Fruit fly (Drosophila melanogaster) whole organism, embryonic: ENCODE results near the gene Syt12.
A peak's percentile ranks its signal among the peaks of the same experiment; 100 is the strongest.

Source experiments
- Abd-B ChIP-seq: fragments of 200-800 bp; sonication (Bioruptor generic); optimal IDR thresholded peaks from 2 replicates; lab custom pipeline; 2018; ENCODE audit warnings: missing biosample characterization, mild to moderate bottlenecking, missing genetic modification characterization, moderate library complexity
- BEAF-32 ChIP-seq: fragments of 200-800 bp; sonication (Bioruptor generic); optimal IDR thresholded peaks from 3 replicates; lab custom pipeline; 2017; ENCODE audit warnings: missing biosample characterization, missing genetic modification characterization, mild to moderate bottlenecking, moderate library complexity, missing genetic modification reagents
- CG11398 ChIP-seq: fragments of 200-800 bp; sonication (Bioruptor generic); optimal IDR thresholded peaks from 2 replicates; lab custom pipeline; 2016; ENCODE audit warnings: missing biosample characterization, missing genetic modification characterization
- CG11696 ChIP-seq: fragments of 200-800 bp; sonication (Bioruptor generic); IDR thresholded peaks from 2 replicates; pipeline ENCODE4 v1.3.6; 2022; ENCODE audit warnings: missing biosample characterization, missing genetic modification characterization
- CG12769 ChIP-seq: fragments of 200-800 bp; sonication (Bioruptor generic); optimal IDR thresholded peaks from 2 replicates; lab custom pipeline; 2019; ENCODE audit warnings: missing biosample characterization, mild to moderate bottlenecking, missing genetic modification characterization, moderate library complexity
- CG13287 ChIP-seq: fragments of 200-800 bp; sonication (Bioruptor generic); IDR thresholded peaks from 2 replicates; pipeline ENCODE4 v1.3.6; 2022; ENCODE audit warnings: missing biosample characterization, missing genetic modification characterization; ENCODE audit not compliant: partially characterized antibody
- CG15073 ChIP-seq: fragments of 200-800 bp; sonication (Bioruptor generic); optimal IDR thresholded peaks from 2 replicates; lab custom pipeline; 2016; ENCODE audit warnings: missing biosample characterization, missing genetic modification characterization
- CG1792 ChIP-seq: fragments of 200-800 bp; sonication (Bioruptor generic); optimal IDR thresholded peaks from 2 replicates; lab custom pipeline; 2016; ENCODE audit warnings: missing biosample characterization, missing genetic modification characterization
- CG18599 ChIP-seq: fragments of 200-800 bp; sonication (Bioruptor generic); optimal IDR thresholded peaks from 3 replicates; lab custom pipeline; 2017; ENCODE audit warnings: missing biosample characterization, missing genetic modification characterization, mild to moderate bottlenecking, moderate library complexity, missing genetic modification reagents
- CG2116 ChIP-seq: fragments of 200-800 bp; sonication (Bioruptor generic); optimal IDR thresholded peaks from 3 replicates; lab custom pipeline; 2018; ENCODE audit warnings: missing biosample characterization, mild to moderate bottlenecking, missing genetic modification characterization
- CG33213 ChIP-seq: fragments of 200-800 bp; sonication (Bioruptor generic); optimal IDR thresholded peaks from 3 replicates; lab custom pipeline; 2016; ENCODE audit warnings: missing biosample characterization, missing genetic modification characterization
- CG5245 ChIP-seq: fragments of 200-800 bp; sonication (Bioruptor generic); optimal IDR thresholded peaks from 3 replicates; lab custom pipeline; 2016; ENCODE audit warnings: missing biosample characterization, missing genetic modification characterization
- CG6765 ChIP-seq: fragments of 200-800 bp; sonication (Bioruptor generic); optimal IDR thresholded peaks from 3 replicates; lab custom pipeline; 2017; ENCODE audit warnings: missing biosample characterization, mild to moderate bottlenecking, missing genetic modification characterization
- CG6813 ChIP-seq: fragments of 200-800 bp; sonication (Bioruptor generic); optimal IDR thresholded peaks from 2 replicates; lab custom pipeline; 2017; ENCODE audit warnings: missing biosample characterization, missing genetic modification characterization, mild to moderate bottlenecking, moderate library complexity, missing genetic modification reagents
- CG7839 ChIP-seq: fragments of 200-800 bp; sonication (Bioruptor generic); optimal IDR thresholded peaks from 3 replicates; lab custom pipeline; 2018; ENCODE audit warnings: missing biosample characterization, mild to moderate bottlenecking, missing genetic modification characterization, moderate library complexity
- CG8281 ChIP-seq: fragments of 200-800 bp; sonication (Bioruptor generic); optimal IDR thresholded peaks from 2 replicates; lab custom pipeline; 2018; ENCODE audit warnings: missing biosample characterization, mild to moderate bottlenecking, missing genetic modification characterization, moderate library complexity
- CG8290 ChIP-seq, 3 experiments: fragments of 200-800 bp; sonication (Bioruptor generic); optimal IDR thresholded peaks; 2 replicates each; lab custom pipeline; 2016 to 2019; ENCODE audit warnings: missing biosample characterization in 3 of 3, missing genetic modification characterization in 3 of 3, mild to moderate bottlenecking in 2 of 3, moderate library complexity in 1 of 3
- CG9215 ChIP-seq: fragments of 200-800 bp; sonication (Bioruptor generic); IDR thresholded peaks from 2 replicates; pipeline ENCODE4 v1.3.6; 2022; ENCODE audit warnings: missing biosample characterization, missing genetic modification characterization
- CTCF ChIP-seq: fragments of 200-800 bp; sonication (Bioruptor generic); optimal IDR thresholded peaks from 2 replicates; lab custom pipeline; 2017; ENCODE audit warnings: missing biosample characterization, mild to moderate bottlenecking, missing genetic modification characterization, moderate library complexity
- Chrac-16 ChIP-seq: fragments of 200-800 bp; sonication (Bioruptor generic); optimal IDR thresholded peaks from 3 replicates; lab custom pipeline; 2016; ENCODE audit warnings: missing biosample characterization, missing genetic modification characterization
- CoRest ChIP-seq: fragments of 200-800 bp; sonication (Bioruptor generic); optimal IDR thresholded peaks from 3 replicates; lab custom pipeline; 2018; ENCODE audit warnings: missing biosample characterization, mild to moderate bottlenecking, missing genetic modification characterization, moderate library complexity
- Dad ChIP-seq: fragments of 200-800 bp; sonication (Bioruptor generic); optimal IDR thresholded peaks from 3 replicates; lab custom pipeline; 2016; ENCODE audit warnings: missing biosample characterization, missing genetic modification characterization
- Dref ChIP-seq: fragments of 200-800 bp; sonication (Bioruptor generic); IDR thresholded peaks from 2 replicates; pipeline ENCODE4 v1.3.6; 2022; ENCODE audit warnings: missing biosample characterization, missing genetic modification characterization
- GATAe ChIP-seq: fragments of 200-800 bp; sonication (Bioruptor generic); conservative IDR thresholded peaks from 2 replicates; pipeline ENCODE4 v1.3.6; 2022; ENCODE audit warnings: missing biosample characterization, missing genetic modification characterization
- HHEX ChIP-seq: fragments of 200-800 bp; sonication (Bioruptor generic); optimal IDR thresholded peaks from 3 replicates; lab custom pipeline; 2017; ENCODE audit warnings: missing biosample characterization, mild to moderate bottlenecking, missing genetic modification characterization, missing genetic modification reagents
- Max ChIP-seq: fragments of 200-800 bp; sonication (Bioruptor generic); optimal IDR thresholded peaks from 2 replicates; lab custom pipeline; 2016; ENCODE audit warnings: missing biosample characterization, mild to moderate bottlenecking, missing genetic modification characterization
- Med ChIP-seq: fragments of 200-800 bp; sonication (Bioruptor generic); peaks from one replicate; lab custom pipeline; 2016; ENCODE audit warnings: missing biosample characterization, missing genetic modification characterization, mild to moderate bottlenecking, inconsistent platforms, moderate library complexity
- Myb ChIP-seq: fragments of 200-800 bp; sonication (Bioruptor generic); optimal IDR thresholded peaks from 2 replicates; lab custom pipeline; 2016; ENCODE audit warnings: missing biosample characterization, missing genetic modification characterization
- NC2α ChIP-seq: fragments of 200-800 bp; sonication (Bioruptor generic); optimal IDR thresholded peaks from 2 replicates; lab custom pipeline; 2016; ENCODE audit warnings: missing biosample characterization, missing genetic modification characterization
- Pdp1 ChIP-seq, 2 experiments: fragments of 200-800 bp; sonication (Bioruptor generic); optimal IDR thresholded peaks; 3 replicates each; lab custom pipeline; 2016; ENCODE audit warnings: missing biosample characterization in 2 of 2, missing genetic modification characterization in 2 of 2, mild to moderate bottlenecking in 1 of 2, moderate library complexity in 1 of 2
- Sry-δ ChIP-seq: fragments of 200-800 bp; sonication (Bioruptor generic); optimal IDR thresholded peaks from 2 replicates; lab custom pipeline; 2016; ENCODE audit warnings: missing biosample characterization, missing genetic modification characterization
- Trl ChIP-seq, 3 experiments: fragments of >200 bp in 2 of 3; fragments of 200-800 bp in 1 of 3; sonication (Bioruptor generic) in 1 of 3; optimal IDR thresholded peaks; 2 replicates in 1 of 3; 3 replicates in 2 of 3; lab custom pipeline; 2016 to 2017; ENCODE audit warnings: missing biosample characterization in 1 of 3, missing genetic modification characterization in 1 of 3
- bcd ChIP-seq: fragments of 200-800 bp; sonication (Bioruptor generic); optimal IDR thresholded peaks from 2 replicates; lab custom pipeline; 2017; ENCODE audit warnings: missing biosample characterization, mild to moderate bottlenecking, missing genetic modification characterization
- ci ChIP-seq: fragments of 200-800 bp; sonication (Bioruptor generic); IDR thresholded peaks from 3 replicates; pipeline ENCODE4 v1.3.6; 2022; ENCODE audit warnings: missing biosample characterization, missing genetic modification characterization
- crc ChIP-seq: fragments of 200-800 bp; sonication (Bioruptor generic); optimal IDR thresholded peaks from 2 replicates; lab custom pipeline; 2016; ENCODE audit warnings: missing biosample characterization, missing genetic modification characterization
- dpn ChIP-seq, 2 experiments: fragments of 200-800 bp; sonication (Bioruptor generic); optimal IDR thresholded peaks; 3 replicates each; lab custom pipeline; 2016; ENCODE audit warnings: missing biosample characterization in 2 of 2, missing genetic modification characterization in 2 of 2
- grau ChIP-seq: fragments of 200-800 bp; optimal IDR thresholded peaks from 3 replicates; lab custom pipeline; 2019; ENCODE audit warnings: missing biosample characterization, mild to moderate bottlenecking, missing genetic modification characterization, moderate library complexity
- insv ChIP-seq, 2 experiments: fragments of 200-800 bp; sonication (Bioruptor generic); optimal IDR thresholded peaks; 3 replicates each; lab custom pipeline; 2016 to 2018; ENCODE audit warnings: missing biosample characterization in 2 of 2, missing genetic modification characterization in 2 of 2
- ken ChIP-seq: fragments of 200-800 bp; sonication (Bioruptor generic); IDR thresholded peaks from 3 replicates; pipeline ENCODE4 v1.3.6; 2022; ENCODE audit warnings: missing biosample characterization, missing genetic modification characterization
- luna ChIP-seq: fragments of 200-800 bp; sonication (Bioruptor generic); optimal IDR thresholded peaks from 2 replicates; lab custom pipeline; 2016; ENCODE audit warnings: missing biosample characterization, missing genetic modification characterization
- nau ChIP-seq: fragments of 200-800 bp; sonication (Bioruptor generic); optimal IDR thresholded peaks from 3 replicates; lab custom pipeline; 2017; ENCODE audit warnings: missing biosample characterization, mild to moderate bottlenecking, missing genetic modification characterization, missing genetic modification reagents
- pan ChIP-seq, 4 experiments: fragments of >200 bp in 3 of 4; fragments of 200-800 bp in 1 of 4; sonication (Bioruptor generic) in 1 of 4; optimal IDR thresholded peaks in 3 of 4; IDR thresholded peaks in 1 of 4; 2 replicates each; pipeline versions ENCODE4 v1.3.6 to Lab custom; 2017 to 2022; ENCODE audit warnings: missing biosample characterization in 2 of 4, missing genetic modification characterization in 2 of 4, mixed read lengths in 1 of 4
- run ChIP-seq: fragments of 200-800 bp; sonication (Bioruptor generic); optimal IDR thresholded peaks from 3 replicates; lab custom pipeline; 2018; ENCODE audit warnings: missing biosample characterization, mild to moderate bottlenecking, missing genetic modification characterization
- tin ChIP-seq: fragments of 200-800 bp; sonication (Bioruptor generic); optimal IDR thresholded peaks from 3 replicates; lab custom pipeline; 2016; ENCODE audit warnings: missing biosample characterization, missing genetic modification characterization
- tll ChIP-seq, 2 experiments: fragments of 200-800 bp in 1 of 2; fragments of >200 bp in 1 of 2; sonication (Bioruptor generic) in 1 of 2; optimal IDR thresholded peaks; 2 replicates each; lab custom pipeline; 2017 to 2019; ENCODE audit warnings: missing biosample characterization in 2 of 2, missing genetic modification characterization in 2 of 2, mild to moderate bottlenecking in 1 of 2, moderate library complexity in 1 of 2
- trem ChIP-seq: fragments of 200-800 bp; optimal IDR thresholded peaks from 3 replicates; lab custom pipeline; 2019; ENCODE audit warnings: missing biosample characterization, mild to moderate bottlenecking, missing genetic modification characterization, moderate library complexity
- vfl ChIP-seq: fragments of 200-800 bp; sonication (Bioruptor generic); optimal IDR thresholded peaks from 2 replicates; lab custom pipeline; 2016; ENCODE audit warnings: missing biosample characterization, missing genetic modification characterization

Syt12 gene

DNA sequence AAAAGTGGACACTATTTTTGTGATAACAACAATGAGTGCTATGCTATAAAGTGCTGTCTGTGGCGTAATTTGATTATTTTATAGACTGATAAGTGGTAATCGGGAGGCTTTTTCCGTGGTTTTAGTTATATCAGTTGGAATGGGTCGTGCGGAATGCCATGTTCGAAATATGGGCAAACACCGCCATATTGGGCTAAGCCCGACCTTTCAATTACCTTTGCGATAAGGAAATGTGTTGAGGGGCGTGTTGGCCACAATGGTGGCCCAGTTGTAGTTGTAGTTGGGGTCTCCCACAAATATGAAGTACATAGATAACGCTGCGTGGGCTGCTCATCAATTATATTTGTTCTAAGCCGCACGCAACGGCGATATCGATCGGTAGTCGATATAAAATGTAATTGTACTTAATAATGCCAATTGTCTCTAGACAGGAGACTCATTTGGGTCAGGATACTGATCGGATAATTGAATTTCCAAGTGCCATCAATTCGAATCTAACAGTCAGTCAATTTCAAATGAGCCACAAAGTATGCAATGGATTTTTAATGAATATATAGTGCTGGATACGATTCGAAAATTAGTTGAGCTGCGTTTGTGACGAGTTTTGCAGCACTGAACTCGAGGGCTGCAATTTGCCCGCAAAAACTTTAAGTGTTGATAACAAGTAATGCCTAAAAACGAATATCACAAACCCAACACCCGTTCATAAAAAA is 24.5 kb upstream of the Syt12 start (continued):
- TF ChIP-seq grau (tag; lab: Kevin White, UChicago) (peak; percentile 9), CG1792 (GFP tag; lab: Kevin White, UChicago) (no peak), CG5245 (peak; percentile 9), Myb (GFP tag; lab: Kevin White, UChicago) (peak; percentile 96), CTCF (GFP tag; lab: Kevin White, UChicago) (peak; percentile 29), Abd-B (no peak), run (tag; lab: Kevin White, UChicago) (peak; percentile 36), bcd (GFP tag; lab: Kevin White, UChicago) (peak; percentile 20), insv (GFP tag; optimal IDR thresholded peaks at IDR 0.05; lab: Kevin White, UChicago) (peak in 1 of 2 experiments; percentile 4), Trl (optimal IDR thresholded peaks at IDR 0.05; lab: Kevin White, UChicago) (no peak), Trl (GFP tag; optimal IDR thresholded peaks at IDR 0.05; lab: Kevin White, UChicago) (peak; percentile 52), Sry-δ (GFP tag; lab: Kevin White, UChicago) (peak; percentile 33), tin (GFP tag; lab: Kevin White, UChicago) (peak; percentile 50), NC2α (GFP tag; lab: Kevin White, UChicago) (no peak), vfl (GFP tag; lab: Kevin White, UChicago) (peak; percentile 35), CoRest (tag; lab: Kevin White, UChicago) (peak; percentile 1), CG33213 (GFP tag; lab: Kevin White, UChicago) (peak; percentile 57), ci (GFP tag; lab: Robert Waterston, UW) (peak; percentile 42; the same call in 2 of the 3 replicates), CG8281 (tag; lab: Kevin White, UChicago) (no peak), ken (GFP tag; lab: Robert Waterston, UW) (peak; percentile 59; the same call in 1 of the 3 replicates), nau (GFP tag; lab: Kevin White, UChicago) (no peak), CG6765 (GFP tag; lab: Kevin White, UChicago) (peak; percentile 29), Chrac-16 (GFP tag; lab: Kevin White, UChicago) (peak; percentile 21), CG12769 (tag; lab: Kevin White, UChicago) (peak; percentile 59), CG8290 (GFP tag; optimal IDR thresholded peaks at IDR 0.05; lab: Kevin White, UChicago) (peak; percentile 56), CG8290 (tag; optimal IDR thresholded peaks at IDR 0.05; lab: Kevin White, UChicago) (peak; percentile 61 to 77), CG18599 (peak; percentile 36), CG15073 (GFP tag; lab: Kevin White, UChicago) (no peak), CG13287 (GFP tag; lab: Robert Waterston, UW) (peak; percentile 38; the same call in 1 of the 2 replicates), Med (GFP tag; lab: Kevin White, UChicago) (peak; percentile 93), CG6813 (GFP tag; lab: Kevin White, UChicago) (peak; percentile 10), pan (optimal IDR thresholded peaks at IDR 0.05; lab: Kevin White, UChicago) (no peak), pan (GFP tag; optimal IDR thresholded peaks at IDR 0.05 in 1 of 2, IDR thresholded peaks at IDR 0.05 in 1 of 2) (peak in 1 of 2 experiments; percentile 23), Dad (GFP tag; lab: Kevin White, UChicago) (peak; percentile 37), CG2116 (GFP tag; lab: Kevin White, UChicago) (peak; percentile 41), HHEX (GFP tag; lab: Kevin White, UChicago) (peak; percentile 3), CG11696 (GFP tag; lab: Robert Waterston, UW) (no peak), CG11398 (GFP tag; lab: Kevin White, UChicago) (peak; percentile 52), Dref (GFP tag; lab: Robert Waterston, UW) (no peak), luna (GFP tag; lab: Kevin White, UChicago) (peak; percentile 54), dpn (GFP tag; optimal IDR thresholded peaks at IDR 0.05; lab: Kevin White, UChicago) (peak; percentile 52 to 62), Max (GFP tag; lab: Kevin White, UChicago) (peak; percentile 29), trem (tag; lab: Kevin White, UChicago) (peak; percentile 24), crc (GFP tag; lab: Kevin White, UChicago) (no peak), CG9215 (GFP tag; lab: Robert Waterston, UW) (no peak), BEAF-32 (GFP tag; lab: Kevin White, UChicago) (peak; percentile 29), Pdp1 (GFP tag; optimal IDR thresholded peaks at IDR 0.05; lab: Kevin White, UChicago) (peak; percentile 29 to 86), GATAe (GFP tag; lab: Robert Waterston, UW) (peak; percentile 9; the same call in 1 of the 2 replicates), tll (GFP tag; optimal IDR thresholded peaks at IDR 0.05; lab: Kevin White, UChicago) (no peak), CG7839 (peak; percentile 5)
